Fruit fly (Drosophila melanogaster) whole organism, embryonic: ENCODE measurements around the gene CG12811.

Source experiments
- Adf1 ChIP-seq: fragments of 200-800 bp; sonication (Bioruptor generic); IDR thresholded peaks from 2 replicates; pipeline ENCODE4 v1.3.6; 2022; ENCODE audit warnings: missing biosample characterization, missing genetic modification characterization
- Aef1 ChIP-seq: fragments of 200-800 bp; sonication (Bioruptor generic); IDR thresholded peaks from 3 replicates; pipeline ENCODE4 v1.3.6; 2022; ENCODE audit warnings: missing biosample characterization, missing genetic modification characterization
- CG11085 ChIP-seq: fragments of 200-800 bp; sonication (Bioruptor generic); IDR thresholded peaks from 2 replicates; pipeline ENCODE4 v1.3.6; 2022; ENCODE audit warnings: missing biosample characterization, missing genetic modification characterization
- CG11560 ChIP-seq: fragments of 200-800 bp; sonication (Bioruptor generic); IDR thresholded peaks from 3 replicates; pipeline ENCODE4 v1.3.6; 2022; ENCODE audit warnings: missing biosample characterization, missing genetic modification characterization
- CG15011 ChIP-seq: fragments of 200-800 bp; sonication (Bioruptor generic); optimal IDR thresholded peaks from 3 replicates; lab custom pipeline; 2018; ENCODE audit warnings: missing biosample characterization, mild to moderate bottlenecking, missing genetic modification characterization
- CG1603 ChIP-seq: fragments of 200-800 bp; sonication (Bioruptor generic); optimal IDR thresholded peaks from 2 replicates; lab custom pipeline; 2019; ENCODE audit warnings: missing biosample characterization, mild to moderate bottlenecking, missing genetic modification characterization, moderate library complexity
- CG17186 ChIP-seq: fragments of 200-800 bp; sonication (Bioruptor generic); optimal IDR thresholded peaks from 3 replicates; lab custom pipeline; 2017; ENCODE audit warnings: missing biosample characterization, missing genetic modification reagents, missing genetic modification characterization
- CG18764 ChIP-seq: fragments of 200-800 bp; sonication (Bioruptor generic); optimal IDR thresholded peaks from 3 replicates; lab custom pipeline; 2016; ENCODE audit warnings: missing biosample characterization, missing genetic modification characterization
- CG2129 ChIP-seq: fragments of 200-800 bp; sonication (Bioruptor generic); IDR thresholded peaks from 2 replicates; pipeline ENCODE4 v1.3.6; 2022; ENCODE audit warnings: missing biosample characterization, missing genetic modification characterization; ENCODE audit not compliant: partially characterized antibody
- CG2199 ChIP-seq: fragments of 200-800 bp; sonication (Bioruptor generic); IDR thresholded peaks from 3 replicates; pipeline ENCODE4 v1.3.6; 2022; ENCODE audit warnings: missing biosample characterization, missing genetic modification characterization
- CG32532 ChIP-seq: fragments of 200-800 bp; sonication (Bioruptor generic); IDR thresholded peaks from 2 replicates; pipeline ENCODE4 v1.3.6; 2022; ENCODE audit warnings: missing biosample characterization, missing genetic modification characterization
- CG3407 ChIP-seq: fragments of 200-800 bp; sonication (Bioruptor generic); optimal IDR thresholded peaks from 2 replicates; lab custom pipeline; 2018; ENCODE audit warnings: missing biosample characterization, mild to moderate bottlenecking, missing genetic modification characterization
- CG43689 ChIP-seq: fragments of 200-800 bp; sonication (Bioruptor generic); IDR thresholded peaks from 2 replicates; pipeline ENCODE4 v1.3.6; 2022; ENCODE audit warnings: missing biosample characterization, missing genetic modification characterization
- CG4617 ChIP-seq: fragments of 200-800 bp; sonication (Bioruptor generic); optimal IDR thresholded peaks from 3 replicates; lab custom pipeline; 2016; ENCODE audit warnings: missing biosample characterization, missing genetic modification characterization, borderline replicate concordance
- CG4854 ChIP-seq: fragments of 200-800 bp; sonication (Bioruptor generic); optimal IDR thresholded peaks from 2 replicates; lab custom pipeline; 2016; ENCODE audit warnings: missing biosample characterization, missing genetic modification characterization, inconsistent platforms
- CG7745 ChIP-seq: fragments of 200-800 bp; sonication (Bioruptor generic); optimal IDR thresholded peaks from 2 replicates; lab custom pipeline; 2018; ENCODE audit warnings: missing biosample characterization, mild to moderate bottlenecking, missing genetic modification characterization, moderate library complexity
- D19A ChIP-seq: fragments of 200-800 bp; optimal IDR thresholded peaks from 3 replicates; lab custom pipeline; 2019; ENCODE audit warnings: missing biosample characterization, mild to moderate bottlenecking, missing genetic modification characterization, moderate library complexity
- D19B ChIP-seq: fragments of 200-800 bp; sonication (Bioruptor generic); optimal IDR thresholded peaks from 2 replicates; lab custom pipeline; 2017; ENCODE audit warnings: missing biosample characterization, mild to moderate bottlenecking, missing genetic modification characterization
- GATAe ChIP-seq: fragments of 200-800 bp; sonication (Bioruptor generic); conservative IDR thresholded peaks from 2 replicates; pipeline ENCODE4 v1.3.6; 2022; ENCODE audit warnings: missing biosample characterization, missing genetic modification characterization
- Kr ChIP-seq: fragments of 200-800 bp; sonication (Bioruptor generic); optimal IDR thresholded peaks from 2 replicates; lab custom pipeline; 2017; ENCODE audit warnings: missing biosample characterization, mild to moderate bottlenecking, missing genetic modification characterization
- Max ChIP-seq: fragments of 200-800 bp; sonication (Bioruptor generic); optimal IDR thresholded peaks from 2 replicates; lab custom pipeline; 2016; ENCODE audit warnings: missing biosample characterization, mild to moderate bottlenecking, missing genetic modification characterization
- Meics ChIP-seq: fragments of 200-800 bp; sonication (Bioruptor generic); optimal IDR thresholded peaks from 2 replicates; lab custom pipeline; 2017; ENCODE audit warnings: missing biosample characterization, mild to moderate bottlenecking, missing genetic modification characterization
- NC2β ChIP-seq: fragments of 200-800 bp; sonication (Bioruptor generic); optimal IDR thresholded peaks from 2 replicates; lab custom pipeline; 2016; ENCODE audit warnings: missing biosample characterization, missing genetic modification characterization
- Rx ChIP-seq: fragments of 200-800 bp; sonication (Bioruptor generic); IDR thresholded peaks from 2 replicates; pipeline ENCODE4 v1.3.6; 2022; ENCODE audit warnings: missing biosample characterization, missing genetic modification characterization
- Side ChIP-seq: fragments of 200-800 bp; sonication (Bioruptor generic); optimal IDR thresholded peaks from 2 replicates; lab custom pipeline; 2016; ENCODE audit warnings: missing biosample characterization, missing genetic modification characterization
- Sry-β ChIP-seq: fragments of 200-800 bp; sonication (Bioruptor generic); optimal IDR thresholded peaks from 2 replicates; lab custom pipeline; 2018; ENCODE audit warnings: missing biosample characterization, mild to moderate bottlenecking, missing genetic modification characterization, moderate library complexity
- al ChIP-seq: fragments of 200-800 bp; sonication (Bioruptor generic); IDR thresholded peaks from 2 replicates; pipeline ENCODE4 v1.3.6; 2022; ENCODE audit warnings: missing biosample characterization, missing genetic modification characterization
- bsh ChIP-seq, 2 experiments: fragments of 200-800 bp; sonication (Bioruptor generic); optimal IDR thresholded peaks; 2 replicates each; lab custom pipeline; 2017 to 2018; ENCODE audit warnings: mild to moderate bottlenecking in 2 of 2, missing biosample characterization in 2 of 2, missing genetic modification characterization in 2 of 2, moderate library complexity in 1 of 2
- cas ChIP-seq: fragments of 200-800 bp; sonication (Bioruptor generic); IDR thresholded peaks from 2 replicates; pipeline ENCODE4 v1.3.6; 2022; ENCODE audit warnings: missing biosample characterization, missing genetic modification characterization
- chm ChIP-seq: fragments of 200-800 bp; sonication (Bioruptor generic); IDR thresholded peaks from 2 replicates; pipeline ENCODE4 v1.3.6; 2022; ENCODE audit warnings: missing biosample characterization, missing genetic modification characterization
- da ChIP-seq: fragments of 200-800 bp; sonication (Bioruptor generic); optimal IDR thresholded peaks from 2 replicates; lab custom pipeline; 2016; ENCODE audit warnings: missing biosample characterization, missing genetic modification characterization
- emc ChIP-seq: fragments of 200-800 bp; sonication (Bioruptor generic); optimal IDR thresholded peaks from 2 replicates; lab custom pipeline; 2016; ENCODE audit warnings: missing biosample characterization, missing genetic modification characterization
- en ChIP-seq: fragments of 200-800 bp; sonication (Bioruptor generic); optimal IDR thresholded peaks from 2 replicates; lab custom pipeline; 2016; ENCODE audit warnings: missing biosample characterization, missing genetic modification characterization
- ewg ChIP-seq: fragments of 200-800 bp; sonication (Bioruptor generic); optimal IDR thresholded peaks from 3 replicates; lab custom pipeline; 2017; ENCODE audit warnings: mild to moderate bottlenecking, missing biosample characterization, missing genetic modification reagents, missing genetic modification characterization
- gro ChIP-seq: fragments of 200-800 bp; sonication (Bioruptor generic); optimal IDR thresholded peaks from 2 replicates; lab custom pipeline; 2016; ENCODE audit warnings: missing biosample characterization, missing genetic modification characterization
- her ChIP-seq: fragments of 200-800 bp; sonication (Bioruptor generic); optimal IDR thresholded peaks from 2 replicates; lab custom pipeline; 2016; ENCODE audit warnings: missing biosample characterization, missing genetic modification characterization
- ind ChIP-seq: fragments of 200-800 bp; sonication (Bioruptor generic); optimal IDR thresholded peaks from 3 replicates; lab custom pipeline; 2016; ENCODE audit warnings: missing biosample characterization, missing genetic modification characterization
- kni ChIP-seq: fragments of 200-800 bp; sonication (Bioruptor generic); optimal IDR thresholded peaks from 3 replicates; lab custom pipeline; 2017; ENCODE audit warnings: mild to moderate bottlenecking, missing biosample characterization, missing genetic modification reagents, missing genetic modification characterization
- nau ChIP-seq: fragments of 200-800 bp; sonication (Bioruptor generic); optimal IDR thresholded peaks from 3 replicates; lab custom pipeline; 2017; ENCODE audit warnings: missing biosample characterization, mild to moderate bottlenecking, missing genetic modification characterization, missing genetic modification reagents
- oc ChIP-seq: fragments of 200-800 bp; sonication (Bioruptor generic); optimal IDR thresholded peaks from 2 replicates; lab custom pipeline; 2018; ENCODE audit warnings: missing biosample characterization, mild to moderate bottlenecking, missing genetic modification characterization, moderate library complexity
- p53 ChIP-seq: fragments of 200-800 bp; sonication (Bioruptor generic); optimal IDR thresholded peaks from 2 replicates; lab custom pipeline; 2016; ENCODE audit warnings: missing biosample characterization, missing genetic modification characterization
- salm ChIP-seq: fragments of 200-800 bp; sonication (Bioruptor generic); optimal IDR thresholded peaks from 2 replicates; lab custom pipeline; 2018; ENCODE audit warnings: missing biosample characterization, mild to moderate bottlenecking, missing genetic modification characterization
- sna ChIP-seq: fragments of 200-800 bp; sonication (Bioruptor generic); IDR thresholded peaks from 2 replicates; pipeline ENCODE4 v1.3.6; 2022; ENCODE audit warnings: missing biosample characterization, missing genetic modification characterization; ENCODE audit not compliant: partially characterized antibody
- sug ChIP-seq: fragments of 200-800 bp; optimal IDR thresholded peaks from 2 replicates; lab custom pipeline; 2019; ENCODE audit warnings: missing biosample characterization, mild to moderate bottlenecking, missing genetic modification characterization, moderate library complexity
- unc-4 ChIP-seq: fragments of 200-800 bp; sonication (Bioruptor generic); IDR thresholded peaks from 2 replicates; pipeline ENCODE4 v1.3.6; 2022; ENCODE audit warnings: missing biosample characterization, missing genetic modification characterization; ENCODE audit not compliant: partially characterized antibody
- wek ChIP-seq: fragments of 200-800 bp; sonication (Bioruptor generic); optimal IDR thresholded peaks from 3 replicates; lab custom pipeline; 2018; ENCODE audit warnings: missing biosample characterization, mild to moderate bottlenecking, missing genetic modification characterization, moderate library complexity
- z ChIP-seq: fragments of 200-800 bp; sonication (Bioruptor generic); IDR thresholded peaks from 3 replicates; pipeline ENCODE4 v1.3.6; 2022; ENCODE audit warnings: missing biosample characterization, missing genetic modification characterization
- zen2 ChIP-seq: fragments of 200-800 bp; sonication (Bioruptor generic); IDR thresholded peaks from 3 replicates; pipeline ENCODE4 v1.3.6; 2022; ENCODE audit warnings: missing biosample characterization, missing genetic modification characterization; ENCODE audit not compliant: partially characterized antibody
- zfh2 ChIP-seq: fragments of 200-800 bp; sonication (Bioruptor generic); optimal IDR thresholded peaks from 2 replicates; lab custom pipeline; 2016; ENCODE audit warnings: missing biosample characterization, missing genetic modification characterization

The CG12811 gene

dm6 chr3R:10097531-10098295, 49.1 kb upstream of the CG12811 start (continued):
- TF ChIP-seq CG1603 (tag; lab: Kevin White, UChicago): peak; percentile 53
- no peak for TF ChIP-seq CG2129 (GFP tag; lab: Robert Waterston, UW)
- peak; percentile 58 for TF ChIP-seq oc
- TF ChIP-seq Max (GFP tag; lab: Kevin White, UChicago): no peak
- peak in 1 of 2 experiments; percentile 42 for TF ChIP-seq bsh (GFP tag; optimal IDR thresholded peaks at IDR 0.05; lab: Kevin White, UChicago)
- peak; percentile 84 for TF ChIP-seq D19B
- TF ChIP-seq CG18764 (GFP tag; lab: Kevin White, UChicago): peak; percentile 37
- peak; percentile 58 for TF ChIP-seq Adf1
- no peak for TF ChIP-seq z
- TF ChIP-seq her (GFP tag; lab: Kevin White, UChicago): peak; percentile 66
- TF ChIP-seq CG32532 (GFP tag; lab: Robert Waterston, UW): peak; percentile 79
- peak; percentile 60 for TF ChIP-seq Aef1 (GFP tag; lab: Robert Waterston, UW)
- TF ChIP-seq GATAe (GFP tag; lab: Robert Waterston, UW): peak; percentile 20; the same call in 1 of the 2 replicates
- no peak for TF ChIP-seq CG7745 (tag; lab: Kevin White, UChicago)
- no peak for TF ChIP-seq CG3407 (GFP tag; lab: Kevin White, UChicago)
- no peak for TF ChIP-seq unc-4 (GFP tag; lab: Robert Waterston, UW)
- TF ChIP-seq Rx: peak; percentile 61
- peak; percentile 33 for TF ChIP-seq CG15011
- TF ChIP-seq ind (GFP tag; lab: Kevin White, UChicago): peak; percentile 74
- TF ChIP-seq al (GFP tag; lab: Robert Waterston, UW): peak; percentile 47
- peak; percentile 64 for TF ChIP-seq zfh2 (GFP tag; lab: Kevin White, UChicago)
- TF ChIP-seq emc (GFP tag; lab: Kevin White, UChicago): peak; percentile 50
- TF ChIP-seq nau (GFP tag; lab: Kevin White, UChicago): peak; percentile 57
- TF ChIP-seq da (GFP tag; lab: Kevin White, UChicago): no peak
- TF ChIP-seq ewg: peak; percentile 38
- no peak for TF ChIP-seq zen2
- TF ChIP-seq cas (GFP tag; lab: Robert Waterston, UW): no peak
- peak; percentile 74 for TF ChIP-seq Meics (GFP tag; lab: Kevin White, UChicago)
- no peak for TF ChIP-seq CG43689 (GFP tag; lab: Robert Waterston, UW)
- TF ChIP-seq chm (GFP tag; lab: Robert Waterston, UW): peak; percentile 56; the same call in 1 of the 2 replicates
- peak; percentile 46 for TF ChIP-seq Side (GFP tag; lab: Kevin White, UChicago)
- TF ChIP-seq CG4854 (GFP tag; lab: Kevin White, UChicago): no peak
- 0 out of 2 replicates have a peak, but pooled peaks have one; percentile 25 for TF ChIP-seq CG11085
- TF ChIP-seq kni (GFP tag; lab: Kevin White, UChicago): no peak
- TF ChIP-seq CG11560 (tag; lab: Robert Waterston, UW): 0 out of 3 replicates have a peak, but pooled peaks have one; percentile 22
- peak; percentile 90 for TF ChIP-seq sug (tag; lab: Kevin White, UChicago)
- TF ChIP-seq salm (tag; lab: Kevin White, UChicago): peak; percentile 42
- peak; percentile 43 for TF ChIP-seq en (GFP tag; lab: Kevin White, UChicago)
- TF ChIP-seq sna (GFP tag; lab: Robert Waterston, UW): no peak
- peak; percentile 10 for TF ChIP-seq CG4617
- no peak for TF ChIP-seq Kr (GFP tag; lab: Kevin White, UChicago)
- peak; percentile 26 for TF ChIP-seq gro (GFP tag; lab: Kevin White, UChicago)
- peak; percentile 69; the same call in 1 of the 3 replicates for TF ChIP-seq CG2199 (GFP tag; lab: Robert Waterston, UW)
- TF ChIP-seq p53 (GFP tag; lab: Kevin White, UChicago): peak; percentile 18
- TF ChIP-seq CG17186 (GFP tag; lab: Kevin White, UChicago): no peak
- TF ChIP-seq D19A (tag; lab: Kevin White, UChicago): peak; percentile 93
- TF ChIP-seq NC2β: no peak
- TF ChIP-seq Sry-β (GFP tag; lab: Kevin White, UChicago): no peak
- TF ChIP-seq wek: peak; percentile 39
